Worm (Caenorhabditis elegans) whole organism, young adult: Measurements from ENCODE around the gene cutl-26.
A peak's percentile ranks its signal among the peaks of the same experiment; 100 is the strongest.

Experiments
- B0336.3 ChIP-seq: fragments of 200-800 bp; sonication (Bioruptor generic); IDR thresholded peaks from 2 replicates; pipeline ENCODE4 v1.3.6; 2022; ENCODE audit warnings: missing genetic modification characterization, missing compliant biosample characterization
- C17E4.6 ChIP-seq: fragments of 200-800 bp; sonication (Bioruptor generic); IDR thresholded peaks from 2 replicates; pipeline ENCODE4 v1.3.6; 2022; ENCODE audit warnings: missing genetic modification reagents, missing genetic modification characterization, missing compliant biosample characterization
- D2030.7 ChIP-seq: fragments of 200-800 bp; sonication (Bioruptor generic); IDR thresholded peaks from 2 replicates; pipeline ENCODE4 v1.3.6; 2022; ENCODE audit warnings: missing genetic modification reagents, missing genetic modification characterization, missing compliant biosample characterization
- F33H1.4 ChIP-seq: fragments of 200-800 bp; sonication (Bioruptor generic); IDR thresholded peaks from 2 replicates; pipeline ENCODE4 v1.3.6; 2022; ENCODE audit warnings: missing genetic modification reagents, missing genetic modification characterization, missing compliant biosample characterization
- K11D2.4 ChIP-seq: fragments of 200-800 bp; sonication (Bioruptor generic); IDR thresholded peaks from 2 replicates; pipeline ENCODE4 v1.3.6; 2022; ENCODE audit warnings: missing genetic modification reagents, missing genetic modification characterization, missing compliant biosample characterization
- Y79H2A.3 ChIP-seq: fragments of 200-800 bp; sonication (Bioruptor generic); conservative IDR thresholded peaks from 2 replicates; pipeline ENCODE4 v1.3.6; 2022; ENCODE audit warnings: missing genetic modification reagents, missing genetic modification characterization, missing compliant biosample characterization
- attf-5 ChIP-seq: fragments of 200-800 bp; sonication (Bioruptor generic); optimal IDR thresholded peaks from 2 replicates; lab custom pipeline; 2018; ENCODE audit warnings: mild to moderate bottlenecking, missing genetic modification characterization, missing compliant biosample characterization
- attf-6 ChIP-seq: fragments of 200-800 bp; sonication (Bioruptor generic); IDR thresholded peaks from 2 replicates; pipeline ENCODE4 v1.3.6; 2022; ENCODE audit warnings: missing genetic modification reagents, missing genetic modification characterization, missing compliant biosample characterization
- cebp-1 ChIP-seq, 2 experiments: fragments of 200-800 bp in 1 of 2; sonication (Bioruptor generic) in 1 of 2; sonication (generic microtip) in 1 of 2; IDR thresholded peaks in 1 of 2; optimal IDR thresholded peaks in 1 of 2; 2 replicates each; pipeline versions ENCODE4 v1.3.6 to Lab custom; 2017 to 2022; ENCODE audit warnings: missing compliant biosample characterization in 2 of 2, missing genetic modification characterization in 2 of 2, mild to moderate bottlenecking in 1 of 2, missing genetic modification reagents in 1 of 2, moderate library complexity in 1 of 2
- ceh-100 ChIP-seq: fragments of 200-800 bp; sonication (Bioruptor generic); IDR thresholded peaks from 2 replicates; pipeline ENCODE4 v1.3.6; 2022; ENCODE audit warnings: missing genetic modification reagents, missing genetic modification characterization, missing compliant biosample characterization
- ceh-40 ChIP-seq: fragments of 200-800 bp; sonication (Bioruptor generic); IDR thresholded peaks from 2 replicates; pipeline ENCODE4 v1.3.6; 2022; ENCODE audit warnings: missing genetic modification characterization, missing compliant biosample characterization
- ceh-91 ChIP-seq: fragments of 200-800 bp; sonication (Bioruptor generic); IDR thresholded peaks from 2 replicates; pipeline ENCODE4 v1.3.6; 2022; ENCODE audit warnings: missing genetic modification reagents, missing genetic modification characterization, missing compliant biosample characterization
- chd-7 ChIP-seq: sonication (generic microtip); optimal IDR thresholded peaks from 2 replicates; lab custom pipeline; 2016; ENCODE audit warnings: mild to moderate bottlenecking, missing genetic modification characterization, moderate library complexity, missing compliant biosample characterization
- dpl-1 ChIP-seq: fragments of 150-350 bp; optimal IDR thresholded peaks from 2 replicates; lab custom pipeline; 2014; ENCODE audit warnings: missing biosample characterization, missing genetic modification reagents, missing genetic modification characterization
- efl-1 ChIP-seq: fragments of 150-350 bp; optimal IDR thresholded peaks from 2 replicates; lab custom pipeline; 2014; ENCODE audit warnings: missing biosample characterization, missing genetic modification reagents, missing genetic modification characterization
- egl-18 ChIP-seq: fragments of 200-800 bp; sonication (Bioruptor generic); IDR thresholded peaks from 2 replicates; pipeline ENCODE4 v1.3.6; 2022; ENCODE audit warnings: missing genetic modification reagents, missing genetic modification characterization, missing compliant biosample characterization
- ekl-4 ChIP-seq: fragments of 200-800 bp; sonication (Bioruptor generic); IDR thresholded peaks from 2 replicates; pipeline ENCODE4 v1.3.6; 2022; ENCODE audit warnings: missing genetic modification reagents, missing genetic modification characterization, missing compliant biosample characterization
- ets-4 ChIP-seq: fragments of 200-800 bp; sonication (Bioruptor generic); optimal IDR thresholded peaks from 2 replicates; lab custom pipeline; 2018; ENCODE audit warnings: mild to moderate bottlenecking, missing genetic modification characterization, missing compliant biosample characterization
- fkh-3 ChIP-seq: sonication (generic microtip); optimal IDR thresholded peaks from 2 replicates; lab custom pipeline; 2016; ENCODE audit warnings: mild to moderate bottlenecking, missing genetic modification characterization, missing compliant biosample characterization
- hrde-1 ChIP-seq: sonication (generic microtip); optimal IDR thresholded peaks from 2 replicates; lab custom pipeline; 2016; ENCODE audit warnings: missing genetic modification characterization, mild to moderate bottlenecking, missing compliant biosample characterization, moderate library complexity, missing genotype, missing genetic modification reagents, borderline replicate concordance
- let-526 ChIP-seq: fragments of 200-800 bp; sonication (Bioruptor generic); IDR thresholded peaks from 2 replicates; pipeline ENCODE4 v1.3.6; 2022; ENCODE audit warnings: missing genetic modification reagents, missing genetic modification characterization, missing compliant biosample characterization
- let-607 ChIP-seq, 2 experiments: fragments of 200-800 bp in 1 of 2; sonication (Bioruptor generic) in 1 of 2; sonication (generic microtip) in 1 of 2; optimal IDR thresholded peaks; 2 replicates each; lab custom pipeline; 2016 to 2018; ENCODE audit warnings: mild to moderate bottlenecking in 2 of 2, missing compliant biosample characterization in 2 of 2, missing genetic modification characterization in 2 of 2, moderate library complexity in 2 of 2, missing genotype in 1 of 2
- lsy-27 ChIP-seq: sonication (generic microtip); optimal IDR thresholded peaks from 2 replicates; lab custom pipeline; 2017; ENCODE audit warnings: missing genetic modification characterization, mild to moderate bottlenecking, missing compliant biosample characterization, antibody characterized with exemption, missing genotype, borderline replicate concordance; ENCODE audit not compliant: insufficient read depth
- madf-10 ChIP-seq: sonication (generic microtip); optimal IDR thresholded peaks from 2 replicates; lab custom pipeline; 2016; ENCODE audit warnings: mild to moderate bottlenecking, missing genetic modification characterization, missing compliant biosample characterization
- madf-3 ChIP-seq: fragments of 200-800 bp; sonication (Bioruptor generic); IDR thresholded peaks from 2 replicates; pipeline ENCODE4 v1.3.6; 2022; ENCODE audit warnings: missing genetic modification reagents, missing genetic modification characterization, missing compliant biosample characterization
- mcd-1 ChIP-seq: fragments of 200-800 bp; sonication (Bioruptor generic); IDR thresholded peaks from 2 replicates; pipeline ENCODE4 v1.3.6; 2022; ENCODE audit warnings: missing genetic modification reagents, missing genetic modification characterization, missing compliant biosample characterization
- mel-28 ChIP-seq: sonication (generic microtip); optimal IDR thresholded peaks from 2 replicates; lab custom pipeline; 2016; ENCODE audit warnings: borderline replicate concordance, mild to moderate bottlenecking, missing genetic modification characterization, missing compliant biosample characterization
- mxl-1 ChIP-seq: sonication (generic microtip); optimal IDR thresholded peaks from 2 replicates; lab custom pipeline; 2016; ENCODE audit warnings: missing genetic modification characterization, missing compliant biosample characterization
- nfya-1 ChIP-seq: sonication (generic microtip); optimal IDR thresholded peaks from 2 replicates; lab custom pipeline; 2017; ENCODE audit warnings: antibody characterized with exemption, missing compliant biosample characterization, missing genetic modification characterization, borderline replicate concordance; ENCODE audit not compliant: insufficient read depth
- nhr-80 ChIP-seq: sonication (generic microtip); optimal IDR thresholded peaks from 2 replicates; lab custom pipeline; 2016; ENCODE audit warnings: missing genetic modification characterization, missing compliant biosample characterization
- pbrm-1 ChIP-seq: fragments of 200-800 bp; sonication (Bioruptor generic); IDR thresholded peaks from 2 replicates; pipeline ENCODE4 v1.3.6; 2022; ENCODE audit warnings: missing genetic modification reagents, missing genetic modification characterization, missing compliant biosample characterization
- rec-8 ChIP-seq, 2 experiments: sonication (generic microtip); optimal IDR thresholded peaks; 2 replicates each; lab custom pipeline; 2016; ENCODE audit warnings: mild to moderate bottlenecking in 2 of 2, missing genetic modification characterization in 2 of 2, missing genetic modification reagents in 2 of 2, missing genotype in 2 of 2, missing biosample characterization in 1 of 2, missing compliant biosample characterization in 1 of 2, moderate library complexity in 1 of 2
- rpc-1 ChIP-seq, 2 experiments: fragments of 150-350 bp in 1 of 2; sonication (generic microtip) in 1 of 2; optimal IDR thresholded peaks; 2 replicates each; lab custom pipeline; 2014 to 2018; ENCODE audit warnings: missing biosample characterization in 1 of 2, missing genetic modification characterization in 1 of 2, missing genetic modification reagents in 1 of 2, missing genotype in 1 of 2
- sdz-38 ChIP-seq: sonication (generic microtip); optimal IDR thresholded peaks from 2 replicates; lab custom pipeline; 2016; ENCODE audit warnings: missing genotype, missing genetic modification characterization, missing compliant biosample characterization
- snpc-4 ChIP-seq, 5 experiments: fragments of 150-350 bp in 1 of 5; sonication (generic microtip) in 4 of 5; optimal IDR thresholded peaks; 2 replicates each; lab custom pipeline; 2014 to 2018; ENCODE audit warnings: missing genetic modification characterization in 5 of 5, missing biosample characterization in 3 of 5, antibody characterized with exemption in 2 of 5, mild to moderate bottlenecking in 2 of 5, missing compliant biosample characterization in 2 of 5, missing genotype in 2 of 5, moderate library complexity in 2 of 5, missing genetic modification reagents in 1 of 5
- somi-1 ChIP-seq: fragments of 200-800 bp; sonication (Bioruptor generic); optimal IDR thresholded peaks from 2 replicates; lab custom pipeline; 2018; ENCODE audit warnings: mild to moderate bottlenecking, missing genetic modification characterization, missing compliant biosample characterization
- tbp1 ChIP-seq: fragments of 200-800 bp; sonication (Bioruptor generic); optimal IDR thresholded peaks from 2 replicates; lab custom pipeline; 2018; ENCODE audit warnings: mild to moderate bottlenecking, missing genetic modification characterization, missing compliant biosample characterization
- unc-62 ChIP-seq: fragments of 150-350 bp; optimal IDR thresholded peaks from 2 replicates; lab custom pipeline; 2014; ENCODE audit warnings: missing biosample characterization, missing genetic modification reagents, missing genetic modification characterization
- zfh-2 ChIP-seq: fragments of 200-800 bp; sonication (Bioruptor generic); conservative IDR thresholded peaks from 2 replicates; pipeline ENCODE4 v1.3.6; 2022; ENCODE audit warnings: missing genetic modification reagents, missing genetic modification characterization, missing compliant biosample characterization
- ztf-18 ChIP-seq: sonication (generic microtip); optimal IDR thresholded peaks from 2 replicates; lab custom pipeline; 2016; ENCODE audit warnings: missing genotype, mild to moderate bottlenecking, missing genetic modification characterization, missing compliant biosample characterization
- ztf-25 ChIP-seq: fragments of 200-800 bp; sonication (Bioruptor generic); IDR thresholded peaks from 2 replicates; pipeline ENCODE4 v1.3.6; 2022; ENCODE audit warnings: missing genetic modification reagents, missing genetic modification characterization, missing compliant biosample characterization
- ztf-28 ChIP-seq: fragments of 200-800 bp; sonication (Bioruptor generic); IDR thresholded peaks from 2 replicates; pipeline ENCODE4 v1.3.6; 2022; ENCODE audit warnings: missing genetic modification reagents, missing genetic modification characterization, missing compliant biosample characterization
- ztf-3 ChIP-seq: fragments of 200-800 bp; sonication (Bioruptor generic); optimal IDR thresholded peaks from 2 replicates; lab custom pipeline; 2018; ENCODE audit warnings: mild to moderate bottlenecking, missing genetic modification characterization, missing compliant biosample characterization

The cutl-26 gene

DNA sequence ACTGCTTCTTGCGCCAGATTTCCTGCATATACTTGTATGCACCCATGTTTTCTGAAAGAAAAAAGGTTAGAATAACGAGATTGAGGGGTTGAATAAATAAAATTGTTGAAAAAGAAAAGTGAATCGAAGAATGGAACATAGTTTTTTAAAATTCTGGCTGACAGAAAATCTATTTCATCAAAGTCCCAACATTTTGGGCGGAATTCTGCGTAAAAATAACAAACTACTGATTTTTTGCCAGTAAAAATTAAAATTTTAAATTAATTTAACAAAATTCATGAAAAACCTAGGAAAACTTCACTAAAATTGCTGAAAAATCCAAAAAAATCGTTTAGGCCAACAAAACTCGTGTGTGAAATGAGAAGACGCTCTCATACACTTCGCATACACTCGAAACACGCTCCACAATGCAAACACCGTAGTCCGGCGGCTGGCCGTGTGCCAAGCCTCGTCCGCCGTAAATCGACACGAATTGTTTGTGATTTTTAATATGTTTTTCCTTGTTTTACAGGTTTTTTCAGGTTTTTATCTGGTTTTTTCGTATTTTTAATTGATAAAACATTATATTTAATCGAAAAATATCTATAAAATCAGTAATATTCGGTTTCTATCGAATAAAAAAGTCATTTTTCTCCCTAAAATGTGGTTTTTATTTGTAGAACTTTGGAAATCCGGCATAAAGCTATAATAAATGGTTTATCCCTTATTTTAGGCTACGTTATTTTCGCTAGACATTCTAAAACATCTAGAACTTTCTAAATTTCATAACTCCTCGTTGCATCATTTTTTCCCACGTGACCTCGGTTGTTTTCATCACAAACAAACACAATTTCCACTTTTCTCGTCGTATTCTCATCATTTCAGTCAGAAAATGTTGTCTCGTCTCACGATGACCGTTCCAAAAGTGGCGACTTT lies 52.8 kb downstream of the cutl-26 start, which contains the start of the genes rpl-15 and K11H12.8:
TSS of gene rpl-15 (minus strand) at position 51 of the 915 bp plus-strand sequence.
TSS of gene K11H12.8 (plus strand) at position 865 of the 915 bp plus-strand sequence.
- peak; percentile 47 for TF ChIP-seq rpc-1 (optimal IDR thresholded peaks at IDR 0.05; lab: Kevin White, UChicago)
- TF ChIP-seq rpc-1 (tag; optimal IDR thresholded peaks at IDR 0.05; lab: Kevin White, UChicago) = peak; percentile 11
- peak; percentile 85 for TF ChIP-seq unc-62 (GFP tag; lab: Kevin White, UChicago)
- peak; percentile 97 for TF ChIP-seq madf-10 (tag; lab: Kevin White, UChicago)
- TF ChIP-seq somi-1 (GFP tag; lab: Kevin White, UChicago) = peak; percentile 100
- TF ChIP-seq attf-6 (GFP tag; lab: Robert Waterston, UW) = peak; percentile 92
- peak; percentile 99 for TF ChIP-seq Y79H2A.3 (GFP tag; lab: Robert Waterston, UW)
- TF ChIP-seq K11D2.4 = peak; percentile 100
- TF ChIP-seq snpc-4 (GFP tag; optimal IDR thresholded peaks at IDR 0.05; lab: Kevin White, UChicago) = peak; percentile 95
- TF ChIP-seq snpc-4 (tag; optimal IDR thresholded peaks at IDR 0.05; lab: Kevin White, UChicago) = peak; percentile 95 to 97 (median 96)
- peak; percentile 99 for TF ChIP-seq egl-18 (GFP tag; lab: Robert Waterston, UW)
- peak; percentile 83 for TF ChIP-seq tbp1
- peak; percentile 64 for TF ChIP-seq mxl-1 (tag; lab: Kevin White, UChicago)
- peak; percentile 93 for TF ChIP-seq mel-28 (tag; lab: Kevin White, UChicago)
- peak; percentile 92 to 95 for TF ChIP-seq rec-8 (tag; optimal IDR thresholded peaks at IDR 0.05; lab: Kevin White, UChicago)
- TF ChIP-seq nfya-1 (tag; lab: Kevin White, UChicago) = no peak
- TF ChIP-seq sdz-38 (tag; lab: Kevin White, UChicago) = no peak
- peak; percentile 100 for TF ChIP-seq attf-5 (GFP tag; lab: Kevin White, UChicago)
- TF ChIP-seq ceh-100 = peak; percentile 94
- peak; percentile 99 for TF ChIP-seq D2030.7 (GFP tag; lab: Robert Waterston, UW)
- TF ChIP-seq nhr-80 (tag; lab: Kevin White, UChicago) = peak; percentile 99
- TF ChIP-seq let-607 (tag; optimal IDR thresholded peaks at IDR 0.05; lab: Kevin White, UChicago) = peak; percentile 95 to 97
- peak; percentile 96 for TF ChIP-seq dpl-1
- TF ChIP-seq ceh-40 (GFP tag; lab: Robert Waterston, UW) = peak; percentile 94
- TF ChIP-seq ztf-25 (GFP tag; lab: Robert Waterston, UW) = peak; percentile 99
- peak; percentile 100 for TF ChIP-seq pbrm-1 (GFP tag; lab: Robert Waterston, UW)
- TF ChIP-seq ets-4 = peak; percentile 88
- peak; percentile 62 for TF ChIP-seq fkh-3 (tag; lab: Kevin White, UChicago)
- TF ChIP-seq hrde-1 (tag; lab: Kevin White, UChicago) = peak; percentile 90
- peak; percentile 98 for TF ChIP-seq chd-7 (tag; lab: Kevin White, UChicago)
- TF ChIP-seq ztf-18 (tag; lab: Kevin White, UChicago) = peak; percentile 88
- peak; percentile 96 for TF ChIP-seq zfh-2 (GFP tag; lab: Robert Waterston, UW)
- TF ChIP-seq mcd-1 (GFP tag; lab: Robert Waterston, UW) = peak; percentile 98
- TF ChIP-seq F33H1.4 (GFP tag; lab: Robert Waterston, UW) = peak; percentile 95
- TF ChIP-seq ekl-4 (GFP tag; lab: Robert Waterston, UW) = peak; percentile 99
- peak; percentile 97 for TF ChIP-seq cebp-1 (GFP tag; IDR thresholded peaks at IDR 0.05; lab: Robert Waterston, UW)
- peak; percentile 99 for TF ChIP-seq cebp-1 (tag; optimal IDR thresholded peaks at IDR 0.05; lab: Kevin White, UChicago)
- TF ChIP-seq ztf-3 = peak; percentile 96
- TF ChIP-seq efl-1 = peak; percentile 92
- peak; percentile 99 for TF ChIP-seq madf-3 (GFP tag; lab: Robert Waterston, UW)
- TF ChIP-seq B0336.3 = peak; percentile 100
- peak; percentile 99 for TF ChIP-seq C17E4.6 (GFP tag; lab: Robert Waterston, UW)
- TF ChIP-seq ztf-28 (GFP tag; lab: Robert Waterston, UW) = peak; percentile 99
- peak; percentile 99 for TF ChIP-seq let-526 (GFP tag; lab: Robert Waterston, UW)
- peak; percentile 98 for TF ChIP-seq ceh-91 (GFP tag; lab: Robert Waterston, UW)
- TF ChIP-seq lsy-27 (tag; lab: Kevin White, UChicago) = peak; percentile 69
